Fruit fly (Drosophila melanogaster) whole organism, embryonic: ENCODE data around the gene CG15529.
A peak's percentile ranks its signal among the peaks of the same experiment; 100 is the strongest.

ENCODE experiments used
- Atf-2 ChIP-seq: fragments of 200-800 bp; sonication (Bioruptor generic); optimal IDR thresholded peaks from 2 replicates; lab custom pipeline; 2016; ENCODE audit warnings: missing biosample characterization, missing genetic modification characterization
- Blimp-1 ChIP-seq: fragments of 200-800 bp; sonication (Bioruptor generic); optimal IDR thresholded peaks from 3 replicates; lab custom pipeline; 2018; ENCODE audit warnings: missing biosample characterization, missing genetic modification characterization, mild to moderate bottlenecking, moderate library complexity, missing genetic modification reagents
- CG10267 ChIP-seq: fragments of 200-800 bp; sonication (Bioruptor generic); optimal IDR thresholded peaks from 2 replicates; lab custom pipeline; 2018; ENCODE audit warnings: missing biosample characterization, mild to moderate bottlenecking, missing genetic modification characterization, moderate library complexity
- CG12769 ChIP-seq: fragments of 200-800 bp; sonication (Bioruptor generic); optimal IDR thresholded peaks from 2 replicates; lab custom pipeline; 2019; ENCODE audit warnings: missing biosample characterization, mild to moderate bottlenecking, missing genetic modification characterization, moderate library complexity
- CG13624 ChIP-seq: fragments of 200-800 bp; sonication (Bioruptor generic); optimal IDR thresholded peaks from 2 replicates; lab custom pipeline; 2016; ENCODE audit warnings: missing biosample characterization, missing genetic modification characterization
- CG1602 ChIP-seq: fragments of 200-800 bp; sonication (Bioruptor generic); optimal IDR thresholded peaks from 3 replicates; lab custom pipeline; 2016; ENCODE audit warnings: missing biosample characterization, missing genetic modification characterization
- CG1603 ChIP-seq: fragments of 200-800 bp; sonication (Bioruptor generic); optimal IDR thresholded peaks from 2 replicates; lab custom pipeline; 2019; ENCODE audit warnings: missing biosample characterization, mild to moderate bottlenecking, missing genetic modification characterization, moderate library complexity
- CG16779 ChIP-seq: fragments of 200-800 bp; sonication (Bioruptor generic); IDR thresholded peaks from 2 replicates; pipeline ENCODE4 v1.3.6; 2022; ENCODE audit warnings: missing biosample characterization, missing genetic modification characterization
- CG17328 ChIP-seq: fragments of 200-800 bp; sonication (Bioruptor generic); IDR thresholded peaks from 2 replicates; pipeline ENCODE4 v1.3.6; 2022; ENCODE audit warnings: missing biosample characterization, missing genetic modification characterization
- CG1792 ChIP-seq: fragments of 200-800 bp; sonication (Bioruptor generic); optimal IDR thresholded peaks from 2 replicates; lab custom pipeline; 2016; ENCODE audit warnings: missing biosample characterization, missing genetic modification characterization
- CG32772 ChIP-seq: fragments of 200-800 bp; sonication (Bioruptor generic); IDR thresholded peaks from 2 replicates; pipeline ENCODE4 v1.3.6; 2022; ENCODE audit warnings: missing biosample characterization, missing genetic modification characterization
- CG42726 ChIP-seq: fragments of 200-800 bp; sonication (Bioruptor generic); IDR thresholded peaks from 2 replicates; pipeline ENCODE4 v1.3.6; 2022; ENCODE audit warnings: missing biosample characterization, missing genetic modification characterization; ENCODE audit not compliant: partially characterized antibody
- CG4360 ChIP-seq: fragments of 200-800 bp; sonication (Bioruptor generic); IDR thresholded peaks from 2 replicates; pipeline ENCODE4 v1.3.6; 2022; ENCODE audit warnings: missing biosample characterization, missing genetic modification characterization
- CG4424 ChIP-seq: fragments of 200-800 bp; sonication (Bioruptor generic); optimal IDR thresholded peaks from 3 replicates; lab custom pipeline; 2016; ENCODE audit warnings: missing biosample characterization, missing genetic modification characterization
- CG6791 ChIP-seq: fragments of 200-800 bp; sonication (Bioruptor generic); IDR thresholded peaks from 3 replicates; pipeline ENCODE4 v1.3.6; 2022; ENCODE audit warnings: missing biosample characterization, missing genetic modification characterization; ENCODE audit not compliant: partially characterized antibody
- CG6813 ChIP-seq: fragments of 200-800 bp; sonication (Bioruptor generic); optimal IDR thresholded peaks from 2 replicates; lab custom pipeline; 2017; ENCODE audit warnings: missing biosample characterization, missing genetic modification characterization, mild to moderate bottlenecking, moderate library complexity, missing genetic modification reagents
- CG6854 ChIP-seq: fragments of 200-800 bp; sonication (Bioruptor generic); optimal IDR thresholded peaks from 3 replicates; lab custom pipeline; 2017; ENCODE audit warnings: missing biosample characterization, mild to moderate bottlenecking, missing genetic modification characterization
- CG8290 ChIP-seq, 3 experiments: fragments of 200-800 bp; sonication (Bioruptor generic); optimal IDR thresholded peaks; 2 replicates each; lab custom pipeline; 2016 to 2019; ENCODE audit warnings: missing biosample characterization in 3 of 3, missing genetic modification characterization in 3 of 3, mild to moderate bottlenecking in 2 of 3, moderate library complexity in 1 of 3
- CG8765 ChIP-seq: fragments of 200-800 bp; sonication (Bioruptor generic); IDR thresholded peaks from 2 replicates; pipeline ENCODE4 v1.3.6; 2022; ENCODE audit warnings: missing biosample characterization, missing genetic modification characterization
- CG9727 ChIP-seq: fragments of 200-800 bp; sonication (Bioruptor generic); optimal IDR thresholded peaks from 3 replicates; lab custom pipeline; 2017; ENCODE audit warnings: missing biosample characterization, mild to moderate bottlenecking, missing genetic modification characterization
- Dek ChIP-seq: fragments of 200-800 bp; sonication (Bioruptor generic); optimal IDR thresholded peaks from 3 replicates; lab custom pipeline; 2019; ENCODE audit warnings: missing biosample characterization, mild to moderate bottlenecking, missing genetic modification characterization, moderate library complexity
- Dref ChIP-seq: fragments of 200-800 bp; sonication (Bioruptor generic); IDR thresholded peaks from 2 replicates; pipeline ENCODE4 v1.3.6; 2022; ENCODE audit warnings: missing biosample characterization, missing genetic modification characterization
- E2f2 ChIP-seq: fragments of 200-800 bp; sonication (Bioruptor generic); IDR thresholded peaks from 2 replicates; pipeline ENCODE4 v1.3.6; 2022; ENCODE audit warnings: missing biosample characterization, missing genetic modification characterization
- Fer1 ChIP-seq: fragments of 200-800 bp; sonication (Bioruptor generic); optimal IDR thresholded peaks from 2 replicates; lab custom pipeline; 2017; ENCODE audit warnings: missing biosample characterization, mild to moderate bottlenecking, missing genetic modification characterization
- GATAe ChIP-seq: fragments of 200-800 bp; sonication (Bioruptor generic); conservative IDR thresholded peaks from 2 replicates; pipeline ENCODE4 v1.3.6; 2022; ENCODE audit warnings: missing biosample characterization, missing genetic modification characterization
- HLH54F ChIP-seq: fragments of 200-800 bp; sonication (Bioruptor generic); optimal IDR thresholded peaks from 3 replicates; lab custom pipeline; 2016; ENCODE audit warnings: missing biosample characterization, missing genetic modification characterization
- Hand ChIP-seq: fragments of 200-800 bp; sonication (Bioruptor generic); optimal IDR thresholded peaks from 2 replicates; lab custom pipeline; 2017; ENCODE audit warnings: mild to moderate bottlenecking, missing biosample characterization, missing genetic modification reagents, missing genetic modification characterization
- Hmx ChIP-seq: fragments of 200-800 bp; sonication (Bioruptor generic); optimal IDR thresholded peaks from 2 replicates; lab custom pipeline; 2016; ENCODE audit warnings: missing biosample characterization, missing genetic modification characterization
- Hsf ChIP-seq: fragments of 200-800 bp; sonication (Bioruptor generic); optimal IDR thresholded peaks from 3 replicates; lab custom pipeline; 2016; ENCODE audit warnings: missing biosample characterization, missing genetic modification characterization
- Kr ChIP-seq: fragments of 200-800 bp; sonication (Bioruptor generic); optimal IDR thresholded peaks from 2 replicates; lab custom pipeline; 2017; ENCODE audit warnings: missing biosample characterization, mild to moderate bottlenecking, missing genetic modification characterization
- Nf-YB ChIP-seq: fragments of 200-800 bp; sonication (Bioruptor generic); optimal IDR thresholded peaks from 3 replicates; lab custom pipeline; 2019; ENCODE audit warnings: missing biosample characterization, mild to moderate bottlenecking, missing genetic modification characterization, moderate library complexity
- Nf-YC ChIP-seq: fragments of 200-800 bp; optimal IDR thresholded peaks from 3 replicates; lab custom pipeline; 2019; ENCODE audit warnings: missing biosample characterization, mild to moderate bottlenecking, missing genetic modification characterization, moderate library complexity
- Sox102F ChIP-seq: fragments of 200-800 bp; sonication (Bioruptor generic); optimal IDR thresholded peaks from 2 replicates; lab custom pipeline; 2018; ENCODE audit warnings: missing biosample characterization, mild to moderate bottlenecking, missing genetic modification characterization, moderate library complexity
- TFAM ChIP-seq: fragments of 200-800 bp; sonication (Bioruptor generic); optimal IDR thresholded peaks from 2 replicates; lab custom pipeline; 2017; ENCODE audit warnings: missing biosample characterization, missing genetic modification characterization, inconsistent platforms
- Xrp1 ChIP-seq: fragments of 200-800 bp; sonication (Bioruptor generic); IDR thresholded peaks from 2 replicates; pipeline ENCODE4 v1.3.6; 2022; ENCODE audit warnings: missing biosample characterization, missing genetic modification characterization
- YL-1 ChIP-seq: fragments of 200-800 bp; sonication (Bioruptor generic); optimal IDR thresholded peaks from 3 replicates; lab custom pipeline; 2017; ENCODE audit warnings: missing biosample characterization, mild to moderate bottlenecking, missing genetic modification characterization
- ap ChIP-seq: fragments of 200-800 bp; sonication (Bioruptor generic); IDR thresholded peaks from 2 replicates; pipeline ENCODE4 v1.3.6; 2022; ENCODE audit warnings: missing biosample characterization, missing genetic modification characterization
- caup ChIP-seq: fragments of 200-800 bp; sonication (Bioruptor generic); optimal IDR thresholded peaks from 3 replicates; lab custom pipeline; 2017; ENCODE audit warnings: missing biosample characterization, mild to moderate bottlenecking, missing genetic modification characterization, moderate library complexity; ENCODE audit not compliant: severe bottlenecking
- chn ChIP-seq: fragments of 200-800 bp; sonication (Bioruptor generic); optimal IDR thresholded peaks from 2 replicates; lab custom pipeline; 2016; ENCODE audit warnings: missing biosample characterization, missing genetic modification characterization
- dati ChIP-seq: fragments of 200-800 bp; sonication (Bioruptor generic); IDR thresholded peaks from 2 replicates; pipeline ENCODE4 v1.3.6; 2022; ENCODE audit warnings: missing biosample characterization, missing genetic modification characterization
- gsb ChIP-seq: fragments of 200-800 bp; sonication (Bioruptor generic); IDR thresholded peaks from 2 replicates; pipeline ENCODE4 v1.3.6; 2022; ENCODE audit warnings: missing biosample characterization, missing genetic modification characterization
- jigr1 ChIP-seq: fragments of 200-800 bp; sonication (Bioruptor generic); IDR thresholded peaks from 3 replicates; pipeline ENCODE4 v1.3.6; 2022; ENCODE audit warnings: missing biosample characterization, missing genetic modification characterization
- knrl ChIP-seq: fragments of 200-800 bp; sonication (Bioruptor generic); IDR thresholded peaks from 3 replicates; pipeline ENCODE4 v1.3.6; 2022; ENCODE audit warnings: missing biosample characterization, missing genetic modification characterization; ENCODE audit not compliant: partially characterized antibody
- lmd ChIP-seq: fragments of 200-800 bp; sonication (Bioruptor generic); IDR thresholded peaks from 2 replicates; pipeline ENCODE4 v1.3.6; 2022; ENCODE audit warnings: missing biosample characterization, missing genetic modification characterization
- psq ChIP-seq: fragments of 200-800 bp; sonication (Bioruptor generic); optimal IDR thresholded peaks from 2 replicates; lab custom pipeline; 2017; ENCODE audit warnings: missing biosample characterization, missing genetic modification characterization
- rib ChIP-seq: fragments of 200-800 bp; sonication (Bioruptor generic); IDR thresholded peaks from 2 replicates; pipeline ENCODE4 v1.3.6; 2022; ENCODE audit warnings: missing biosample characterization, missing genetic modification characterization
- ssp ChIP-seq: fragments of 200-800 bp; sonication (Bioruptor generic); IDR thresholded peaks from 2 replicates; pipeline ENCODE4 v1.3.6; 2022; ENCODE audit warnings: missing biosample characterization, missing genetic modification characterization
- usp ChIP-seq: fragments of >200 bp; optimal IDR thresholded peaks from 2 replicates; lab custom pipeline; 2017; ENCODE audit warnings: missing biosample characterization, missing genetic modification characterization
- vvl ChIP-seq: fragments of 200-800 bp; sonication (Bioruptor generic); IDR thresholded peaks from 2 replicates; pipeline ENCODE4 v1.3.6; 2022; ENCODE audit warnings: missing biosample characterization, missing genetic modification characterization

Gene CG15529

dm6 chr3R:30153864-30154263, 2.0 kb downstream of the CG15529 start (continued):
- no peak for TF ChIP-seq Atf-2 (GFP tag; lab: Kevin White, UChicago)
- no peak for TF ChIP-seq gsb
- TF ChIP-seq CG4360, result no peak
- TF ChIP-seq caup (GFP tag; lab: Kevin White, UChicago), result no peak
- TF ChIP-seq CG1603 (tag; lab: Kevin White, UChicago), result no peak
- TF ChIP-seq CG8290 (GFP tag; optimal IDR thresholded peaks at IDR 0.05; lab: Kevin White, UChicago), result no peak
- peak in 1 of 2 experiments; percentile 47 for TF ChIP-seq CG8290 (tag; optimal IDR thresholded peaks at IDR 0.05; lab: Kevin White, UChicago)
- 0 out of 2 replicates have a peak, but pooled peaks have one; percentile 34 for TF ChIP-seq CG42726
- TF ChIP-seq Nf-YC (tag; lab: Kevin White, UChicago), result no peak
- TF ChIP-seq, all 482 proteins: peak for 30

- TF ChIP-seq CG12769 (tag; lab: Kevin White, UChicago), result peak; percentile 36
- TF ChIP-seq CG17328 (GFP tag; lab: Robert Waterston, UW), result no peak
- no peak for TF ChIP-seq chn
- TF ChIP-seq usp, result no peak
- no peak for TF ChIP-seq Kr
- no peak for TF ChIP-seq CG6854 (GFP tag; lab: Kevin White, UChicago)
- TF ChIP-seq Blimp-1 (GFP tag; lab: Kevin White, UChicago), result peak; percentile 15
- TF ChIP-seq CG8765 (GFP tag; lab: Robert Waterston, UW), result no peak
- TF ChIP-seq Hand, result no peak
- no peak for TF ChIP-seq CG32772 (GFP tag; lab: Robert Waterston, UW)
- TF ChIP-seq CG1602 (GFP tag; lab: Kevin White, UChicago), result no peak
- TF ChIP-seq Fer1 (GFP tag; lab: Kevin White, UChicago), result no peak
- no peak for TF ChIP-seq dati (GFP tag; lab: Robert Waterston, UW)
- TF ChIP-seq Dek (tag; lab: Kevin White, UChicago), result no peak
- no peak for TF ChIP-seq psq (GFP tag; lab: Kevin White, UChicago)
- no peak for TF ChIP-seq CG16779
- TF ChIP-seq TFAM (GFP tag; lab: Kevin White, UChicago), result no peak
- no peak for TF ChIP-seq CG6813 (GFP tag; lab: Kevin White, UChicago)
- no peak for TF ChIP-seq ap (GFP tag; lab: Robert Waterston, UW)
- peak; percentile 36; the same call in 1 of the 2 replicates for TF ChIP-seq vvl
- TF ChIP-seq E2f2 (GFP tag; lab: Robert Waterston, UW), result peak; percentile 31; the same call in 1 of the 2 replicates
- TF ChIP-seq GATAe, result no peak
- TF ChIP-seq ssp (GFP tag; lab: Robert Waterston, UW), result no peak
- TF ChIP-seq Nf-YB (GFP tag; lab: Kevin White, UChicago), result no peak
- TF ChIP-seq lmd, result no peak
- TF ChIP-seq jigr1 (GFP tag; lab: Robert Waterston, UW), result no peak
- TF ChIP-seq CG1792 (GFP tag; lab: Kevin White, UChicago), result no peak
- no peak for TF ChIP-seq CG10267 (tag; lab: Kevin White, UChicago)
- TF ChIP-seq CG4424 (GFP tag; lab: Kevin White, UChicago), result no peak
- TF ChIP-seq CG13624 (GFP tag; lab: Kevin White, UChicago), result no peak
- no peak for TF ChIP-seq rib (GFP tag; lab: Robert Waterston, UW)
- TF ChIP-seq Hsf (GFP tag; lab: Kevin White, UChicago), result no peak
- TF ChIP-seq knrl, result no peak
- no peak for TF ChIP-seq Dref (GFP tag; lab: Robert Waterston, UW)
- TF ChIP-seq Hmx (GFP tag; lab: Kevin White, UChicago), result no peak
- TF ChIP-seq CG9727 (GFP tag; lab: Kevin White, UChicago), result no peak
- peak; percentile 41; the same call in 1 of the 3 replicates for TF ChIP-seq CG6791 (GFP tag; lab: Robert Waterston, UW)
- TF ChIP-seq Xrp1 (GFP tag; lab: Robert Waterston, UW), result 0 out of 2 replicates have a peak, but pooled peaks have one; percentile 19
- no peak for TF ChIP-seq HLH54F
- no peak for TF ChIP-seq YL-1
- no peak for TF ChIP-seq Sox102F (GFP tag; lab: Kevin White, UChicago)
Observed at dm6 chr3R:30160312-30160942, 8.6 kb downstream of the CG15529 start, which contains the start of gene CG11498. CG11498 (minus strand) TSS chr3R:30160473.
